Fruit fly (Drosophila melanogaster) whole organism, wandering third instar larva: Measurements from ENCODE around the gene noc.

ENCODE experiments used
- Abd-B ChIP-seq: fragments of >200 bp; optimal IDR thresholded peaks from 2 replicates; lab custom pipeline; 2017; ENCODE audit warnings: missing biosample characterization, missing genetic modification characterization
- CG32264 ChIP-seq: fragments of 200-800 bp; sonication (Bioruptor generic); optimal IDR thresholded peaks from 2 replicates; lab custom pipeline; 2016; ENCODE audit warnings: missing biosample characterization, missing genetic modification characterization
- CrebA ChIP-seq: fragments of 200-800 bp; sonication (Bioruptor generic); optimal IDR thresholded peaks from 2 replicates; lab custom pipeline; 2016; ENCODE audit warnings: missing biosample characterization, mild to moderate bottlenecking, missing genetic modification characterization, borderline replicate concordance
- Dfd ChIP-seq: fragments of >200 bp; optimal IDR thresholded peaks from 2 replicates; lab custom pipeline; 2017; ENCODE audit warnings: missing biosample characterization, missing genetic modification characterization
- Dif ChIP-seq: fragments of 200-275, 200-300 bp; sonication (Bioruptor generic); optimal IDR thresholded peaks from 2 replicates; lab custom pipeline; 2018; ENCODE audit warnings: missing biosample characterization, missing genetic modification characterization; ENCODE audit not compliant: partially characterized antibody
- GATAd ChIP-seq: sonication (Bioruptor generic); optimal IDR thresholded peaks from 2 replicates; lab custom pipeline; 2016; ENCODE audit warnings: missing biosample characterization, missing genetic modification characterization
- HLH106 ChIP-seq: fragments of 200-800 bp; optimal IDR thresholded peaks from 3 replicates; lab custom pipeline; 2019; ENCODE audit warnings: missing biosample characterization, mild to moderate bottlenecking, missing genetic modification characterization, moderate library complexity
- Hnf4 ChIP-seq: fragments of 200-800 bp; sonication (Bioruptor generic); optimal IDR thresholded peaks from 2 replicates; lab custom pipeline; 2016; ENCODE audit warnings: missing biosample characterization, mild to moderate bottlenecking, missing genetic modification characterization
- Hr78 ChIP-seq: fragments of >200 bp; optimal IDR thresholded peaks from 2 replicates; lab custom pipeline; 2017; ENCODE audit warnings: missing biosample characterization, missing genetic modification characterization
- Hr83 ChIP-seq: fragments of 200-300 bp; sonication (Bioruptor generic); optimal IDR thresholded peaks from 2 replicates; lab custom pipeline; 2016; ENCODE audit warnings: missing biosample characterization, mild to moderate bottlenecking, missing genetic modification characterization, moderate library complexity; ENCODE audit not compliant: poor library complexity, severe bottlenecking
- Mio ChIP-seq: sonication (Bioruptor generic); optimal IDR thresholded peaks from 2 replicates; lab custom pipeline; 2016; ENCODE audit warnings: missing biosample characterization, missing genetic modification characterization
- Myc ChIP-seq: fragments of >200 bp; optimal IDR thresholded peaks from 2 replicates; lab custom pipeline; 2017
- N ChIP-seq: fragments of >200 bp; optimal IDR thresholded peaks from 2 replicates; lab custom pipeline; 2018; ENCODE audit warnings: missing biosample characterization, missing external identifiers, missing genetic modification characterization
- OdsH ChIP-seq: fragments of 200-800 bp; sonication (Bioruptor generic); optimal IDR thresholded peaks from 2 replicates; lab custom pipeline; 2016; ENCODE audit warnings: missing biosample characterization, mild to moderate bottlenecking, missing genetic modification characterization
- Rel ChIP-seq, 2 experiments: fragments of 200-800 bp; sonication (Bioruptor generic) in 1 of 2; optimal IDR thresholded peaks; 2 replicates in 1 of 2; 3 replicates in 1 of 2; lab custom pipeline; 2016 to 2019; ENCODE audit warnings: mild to moderate bottlenecking in 2 of 2, missing biosample characterization in 2 of 2, missing genetic modification characterization in 2 of 2, moderate library complexity in 1 of 2
- Sp1 ChIP-seq: fragments of 200-800 bp; sonication (Bioruptor generic); optimal IDR thresholded peaks from 3 replicates; lab custom pipeline; 2019; ENCODE audit warnings: missing biosample characterization, mild to moderate bottlenecking, missing genetic modification characterization, moderate library complexity
- Vsx2 ChIP-seq: fragments of 200-300, 225-300 bp; sonication (Bioruptor generic); optimal IDR thresholded peaks from 2 replicates; lab custom pipeline; 2018; ENCODE audit warnings: missing biosample characterization, missing genetic modification characterization; ENCODE audit not compliant: partially characterized antibody
- br ChIP-seq: fragments of 200-800 bp; sonication (Bioruptor generic); optimal IDR thresholded peaks from 2 replicates; lab custom pipeline; 2016; ENCODE audit warnings: missing biosample characterization, missing genetic modification characterization
- brk ChIP-seq: fragments of 200-800 bp; sonication (Bioruptor generic); optimal IDR thresholded peaks from 2 replicates; lab custom pipeline; 2016; ENCODE audit warnings: missing biosample characterization, mild to moderate bottlenecking, missing genetic modification characterization
- dmrt93B ChIP-seq: fragments of 200-800 bp; sonication (Bioruptor generic); optimal IDR thresholded peaks from 2 replicates; lab custom pipeline; 2018; ENCODE audit warnings: missing biosample characterization, mild to moderate bottlenecking, missing genetic modification characterization
- ey ChIP-seq: fragments of 200-800 bp; sonication (Bioruptor generic); optimal IDR thresholded peaks from 2 replicates; lab custom pipeline; 2016; ENCODE audit warnings: missing biosample characterization, missing genetic modification characterization
- foxo ChIP-seq, 2 experiments: fragments of 200-800 bp; sonication (Bioruptor generic); optimal IDR thresholded peaks; 2 replicates in 1 of 2; 3 replicates in 1 of 2; lab custom pipeline; 2016 to 2017; ENCODE audit warnings: missing biosample characterization in 2 of 2, missing genetic modification characterization in 2 of 2
- fru ChIP-seq: fragments of 200-800 bp; sonication (Bioruptor generic); optimal IDR thresholded peaks from 3 replicates; lab custom pipeline; 2016; ENCODE audit warnings: missing biosample characterization, mild to moderate bottlenecking, missing genetic modification characterization
- h ChIP-seq: fragments of 200-800 bp; sonication (Bioruptor generic); optimal IDR thresholded peaks from 3 replicates; lab custom pipeline; 2016; ENCODE audit warnings: missing biosample characterization, mild to moderate bottlenecking, missing genetic modification characterization
- jim ChIP-seq: fragments of 175-275, 200-325 bp; sonication (Bioruptor generic); optimal IDR thresholded peaks from 2 replicates; lab custom pipeline; 2016; ENCODE audit warnings: missing biosample characterization, mild to moderate bottlenecking, missing genetic modification characterization
- lola ChIP-seq: fragments of >200 bp; optimal IDR thresholded peaks from 2 replicates; lab custom pipeline; 2017; ENCODE audit warnings: missing biosample characterization, missing genetic modification characterization
- pan ChIP-seq: fragments of >200 bp; optimal IDR thresholded peaks from 2 replicates; lab custom pipeline; 2017
- psq ChIP-seq: fragments of 200-800 bp; sonication (Bioruptor generic); optimal IDR thresholded peaks from 3 replicates; lab custom pipeline; 2017; ENCODE audit warnings: missing biosample characterization, mild to moderate bottlenecking, missing genetic modification characterization, moderate library complexity
- rgr ChIP-seq: fragments of 200-800 bp; sonication (Bioruptor generic); optimal IDR thresholded peaks from 3 replicates; lab custom pipeline; 2016; ENCODE audit warnings: missing biosample characterization, mild to moderate bottlenecking, missing genetic modification characterization
- sage ChIP-seq: fragments of 200-800 bp; sonication (Bioruptor generic); optimal IDR thresholded peaks from 2 replicates; lab custom pipeline; 2016; ENCODE audit warnings: missing biosample characterization, mild to moderate bottlenecking, missing genetic modification characterization
- sv ChIP-seq: fragments of 200-800 bp; sonication (Bioruptor generic); optimal IDR thresholded peaks from 3 replicates; lab custom pipeline; 2016; ENCODE audit warnings: missing biosample characterization, missing genetic modification characterization
- tai ChIP-seq: sonication (Bioruptor generic); optimal IDR thresholded peaks from 2 replicates; lab custom pipeline; 2016; ENCODE audit warnings: missing biosample characterization, missing genetic modification characterization
- woc ChIP-seq: sonication (Bioruptor generic); optimal IDR thresholded peaks from 2 replicates; lab custom pipeline; 2016; ENCODE audit warnings: missing biosample characterization, mild to moderate bottlenecking, missing genetic modification characterization

The noc gene

dm6 chr2L:14517997-14518559 is 27.4 kb downstream of the noc start:
- no peak for TF ChIP-seq Hnf4 (GFP tag; lab: Kevin White, UChicago)
- no peak for TF ChIP-seq sv (GFP tag; lab: Kevin White, UChicago)
- TF ChIP-seq br = no peak
- TF ChIP-seq pan (lab: Kevin White, UChicago) = no peak
- no peak for TF ChIP-seq CrebA (GFP tag; lab: Kevin White, UChicago)
- TF ChIP-seq Hr78 (GFP tag; lab: Kevin White, UChicago) = no peak
- TF ChIP-seq Dfd (GFP tag; lab: Kevin White, UChicago) = no peak
- TF ChIP-seq Rel (GFP tag; optimal IDR thresholded peaks at IDR 0.05; lab: Kevin White, UChicago) = no peak
- no peak for TF ChIP-seq Rel (tag; optimal IDR thresholded peaks at IDR 0.05; lab: Kevin White, UChicago)
- TF ChIP-seq Myc = no peak
- TF ChIP-seq dmrt93B = no peak
- no peak for TF ChIP-seq Mio (GFP tag; lab: Kevin White, UChicago)
- TF ChIP-seq CG32264 (GFP tag; lab: Kevin White, UChicago) = no peak
- no peak for TF ChIP-seq N (GFP tag; lab: Kevin White, UChicago)
- no peak for TF ChIP-seq Hr83
- TF ChIP-seq brk = no peak
- no peak for TF ChIP-seq foxo (GFP tag; optimal IDR thresholded peaks at IDR 0.05; lab: Kevin White, UChicago)
- no peak for TF ChIP-seq HLH106 (tag; lab: Kevin White, UChicago)
- TF ChIP-seq h = no peak
- no peak for TF ChIP-seq Abd-B (GFP tag; lab: Kevin White, UChicago)

dm6 chr2L:14519251-14519650 is 28.6 kb downstream of the noc start:
- peak; percentile 68 for TF ChIP-seq h
- TF ChIP-seq sv (GFP tag; lab: Kevin White, UChicago) = peak; percentile 10
- TF ChIP-seq psq (GFP tag; lab: Kevin White, UChicago) = peak; percentile 80
- TF ChIP-seq Hnf4 (GFP tag; lab: Kevin White, UChicago) = peak; percentile 61
- TF ChIP-seq sage = no peak
- TF ChIP-seq br = peak; percentile 69
- no peak for TF ChIP-seq tai (GFP tag; lab: Kevin White, UChicago)
- TF ChIP-seq Dfd (GFP tag; lab: Kevin White, UChicago) = no peak
- no peak for TF ChIP-seq CG32264 (GFP tag; lab: Kevin White, UChicago)
- TF ChIP-seq GATAd (GFP tag; lab: Kevin White, UChicago) = no peak
- TF ChIP-seq lola = no peak
- TF ChIP-seq Mio (GFP tag; lab: Kevin White, UChicago) = no peak
- peak in 1 of 2 experiments; percentile 66 for TF ChIP-seq foxo (GFP tag; optimal IDR thresholded peaks at IDR 0.05; lab: Kevin White, UChicago)
- peak; percentile 17 for TF ChIP-seq CrebA (GFP tag; lab: Kevin White, UChicago)
- TF ChIP-seq OdsH (GFP tag; lab: Kevin White, UChicago) = peak; percentile 73
- no peak for TF ChIP-seq Hr83
- TF ChIP-seq brk = peak; percentile 36
- TF ChIP-seq HLH106 (tag; lab: Kevin White, UChicago) = peak; percentile 33
- TF ChIP-seq N (GFP tag; lab: Kevin White, UChicago) = no peak
- TF ChIP-seq fru (GFP tag; lab: Kevin White, UChicago) = peak; percentile 78
- peak; percentile 64 for TF ChIP-seq ey
- peak; percentile 64 for TF ChIP-seq pan (lab: Kevin White, UChicago)
- peak; percentile 63 for TF ChIP-seq rgr (GFP tag; lab: Kevin White, UChicago)
- TF ChIP-seq woc (GFP tag; lab: Kevin White, UChicago) = peak; percentile 66
- no peak for TF ChIP-seq Hr78 (GFP tag; lab: Kevin White, UChicago)
- peak; percentile 54 for TF ChIP-seq Sp1 (GFP tag; lab: Kevin White, UChicago)

- no peak for TF ChIP-seq N (GFP tag; lab: Kevin White, UChicago)
- TF ChIP-seq foxo (GFP tag; optimal IDR thresholded peaks at IDR 0.05; lab: Kevin White, UChicago) = no peak
- TF ChIP-seq HLH106 (tag; lab: Kevin White, UChicago) = no peak
- TF ChIP-seq lola = no peak
- TF ChIP-seq ey = no peak
- TF ChIP-seq tai (GFP tag; lab: Kevin White, UChicago) = no peak
- TF ChIP-seq Dif (GFP tag; lab: Kevin White, UChicago) = no peak
- TF ChIP-seq jim (GFP tag; lab: Kevin White, UChicago) = no peak
- no peak for TF ChIP-seq fru (GFP tag; lab: Kevin White, UChicago)
- no peak for TF ChIP-seq Hnf4 (GFP tag; lab: Kevin White, UChicago)
- TF ChIP-seq Vsx2 (GFP tag; lab: Kevin White, UChicago) = no peak
- no peak for TF ChIP-seq brk
- TF ChIP-seq psq (GFP tag; lab: Kevin White, UChicago) = no peak
Measured at dm6 chr2L:14520504-14520903, 29.8 kb downstream of the noc start.
